Worm (Caenorhabditis elegans): ENCODE data around the gene lpr-6.

lpr-6 gene

ce11 chrX:11038221-11038620 lies 21.6 kb upstream of the lpr-6 start:
- TF ChIP-seq ceh-13 (GFP tag; optimal IDR thresholded peaks at IDR 0.05) = no peak
- no peak for TF ChIP-seq flt-1 (GFP tag; IDR thresholded peaks at IDR 0.05)
- no peak for TF ChIP-seq F13C5.2 (tag; optimal IDR thresholded peaks at IDR 0.05)
- TF ChIP-seq hmg-4 (GFP tag; optimal IDR thresholded peaks at IDR 0.05) = no peak
- no peak for TF ChIP-seq tbx-37 (GFP tag; conservative IDR thresholded peaks at IDR 0.05)
- TF ChIP-seq scrt-1 (GFP tag; IDR thresholded peaks at IDR 0.05) = no peak
- TF ChIP-seq tra-4 (tag; optimal IDR thresholded peaks at IDR 0.05) = no peak
- no peak for TF ChIP-seq pes-1 (GFP tag; IDR thresholded peaks at IDR 0.05)
- no peak for TF ChIP-seq sea-1 (GFP tag; conservative IDR thresholded peaks at IDR 0.05)
- no peak for TF ChIP-seq hnd-1 (tag; optimal IDR thresholded peaks at IDR 0.05)
- TF ChIP-seq aly-1 (tag; optimal IDR thresholded peaks at IDR 0.05) = no peak
- no peak for TF ChIP-seq ama-1 (optimal IDR thresholded peaks at IDR 0.05)
- TF ChIP-seq ceh-36 (tag; optimal IDR thresholded peaks at IDR 0.05) = no peak
- no peak for TF ChIP-seq ets-7 (tag; optimal IDR thresholded peaks at IDR 0.05)
- no peak for TF ChIP-seq B0310.2 (tag; optimal IDR thresholded peaks at IDR 0.05)
- no peak for TF ChIP-seq tbx-11 (GFP tag; IDR thresholded peaks at IDR 0.05)
- TF ChIP-seq hmbx-1 (tag; optimal IDR thresholded peaks at IDR 0.05) = no peak

DNA sequence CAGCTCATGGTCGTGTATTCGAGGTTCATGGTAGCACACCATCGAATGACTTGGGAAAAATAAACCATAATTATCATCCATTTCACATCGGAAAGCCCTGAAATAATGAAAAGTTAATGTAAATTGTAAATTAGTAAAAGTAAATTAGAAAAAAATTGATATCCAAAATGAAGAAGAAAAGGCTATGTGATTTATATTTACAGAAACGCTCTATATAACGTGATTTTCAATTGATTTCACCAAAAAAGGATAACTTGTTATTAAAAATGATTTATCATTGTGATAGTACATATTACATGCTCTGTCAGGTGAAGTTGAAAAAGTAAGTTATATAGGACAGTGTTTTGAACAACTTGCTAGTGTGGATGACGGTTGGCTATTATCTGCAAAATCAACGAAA lies 17.0 kb upstream of the lpr-6 start, which contains the start of gene C09F12.3:
Gene C09F12.3 (minus strand): TSS at position 101 of the 400 bp plus-strand sequence.
- TF ChIP-seq tbx-37 (GFP tag; conservative IDR thresholded peaks at IDR 0.05) (no peak), tra-4 (tag; optimal IDR thresholded peaks at IDR 0.05) (no peak), ets-7 (tag; optimal IDR thresholded peaks at IDR 0.05) (no peak), sea-1 (GFP tag; conservative IDR thresholded peaks at IDR 0.05) (no peak), hnd-1 (tag; optimal IDR thresholded peaks at IDR 0.05) (no peak), tbx-11 (GFP tag; IDR thresholded peaks at IDR 0.05) (no peak), pes-1 (GFP tag; IDR thresholded peaks at IDR 0.05) (no peak), flt-1 (GFP tag; IDR thresholded peaks at IDR 0.05) (no peak), F13C5.2 (tag; optimal IDR thresholded peaks at IDR 0.05) (no peak), aly-1 (tag; optimal IDR thresholded peaks at IDR 0.05) (no peak), ceh-36 (tag; optimal IDR thresholded peaks at IDR 0.05) (no peak), B0310.2 (tag; optimal IDR thresholded peaks at IDR 0.05) (no peak), scrt-1 (GFP tag; IDR thresholded peaks at IDR 0.05) (no peak), hmbx-1 (tag; optimal IDR thresholded peaks at IDR 0.05) (no peak), hmg-4 (GFP tag; optimal IDR thresholded peaks at IDR 0.05) (no peak), ceh-13 (GFP tag; optimal IDR thresholded peaks at IDR 0.05) (no peak)

ce11 chrX:11047183-11047582 lies 12.6 kb upstream of the lpr-6 start, which contains the start of gene clc-1:
clc-1 (plus strand) TSS chrX:11047446.
- TF ChIP-seq hmg-4 (GFP tag; optimal IDR thresholded peaks at IDR 0.05) (no peak), aly-1 (tag; optimal IDR thresholded peaks at IDR 0.05) (no peak), hmbx-1 (tag; optimal IDR thresholded peaks at IDR 0.05) (no peak), ama-1 (optimal IDR thresholded peaks at IDR 0.05) (no peak), ceh-36 (tag; optimal IDR thresholded peaks at IDR 0.05) (no peak), hnd-1 (tag; optimal IDR thresholded peaks at IDR 0.05) (no peak)

- TF ChIP-seq tbx-37 (GFP tag; conservative IDR thresholded peaks at IDR 0.05) (no peak), scrt-1 (GFP tag; IDR thresholded peaks at IDR 0.05) (no peak; the same call in 1 of the 2 replicates), tbx-11 (GFP tag; IDR thresholded peaks at IDR 0.05) (no peak), F13C5.2 (tag; optimal IDR thresholded peaks at IDR 0.05) (no peak), hmbx-1 (tag; optimal IDR thresholded peaks at IDR 0.05) (no peak), hnd-1 (tag; optimal IDR thresholded peaks at IDR 0.05) (no peak), sea-1 (GFP tag; conservative IDR thresholded peaks at IDR 0.05) (no peak), B0310.2 (tag; optimal IDR thresholded peaks at IDR 0.05) (no peak), ets-7 (tag; optimal IDR thresholded peaks at IDR 0.05) (no peak), tra-4 (tag; optimal IDR thresholded peaks at IDR 0.05) (no peak), ceh-13 (GFP tag; optimal IDR thresholded peaks at IDR 0.05) (no peak), pes-1 (GFP tag; IDR thresholded peaks at IDR 0.05) (no peak), aly-1 (tag; optimal IDR thresholded peaks at IDR 0.05) (no peak), ceh-36 (tag; optimal IDR thresholded peaks at IDR 0.05) (no peak)
These were observed 9.5 kb upstream of the lpr-6 start for ce11 chrX:11050335-11050734.

ce11 chrX:11053615-11054014 lies 6.2 kb upstream of the lpr-6 start, which contains the start of gene C09F12.2:
C09F12.2 (plus strand) TSS chrX:11053915.
- TF ChIP-seq sea-1 (GFP tag; conservative IDR thresholded peaks at IDR 0.05) = no peak
- no peak for TF ChIP-seq hmg-4 (GFP tag; optimal IDR thresholded peaks at IDR 0.05)
- TF ChIP-seq hnd-1 (tag; optimal IDR thresholded peaks at IDR 0.05) = no peak
- TF ChIP-seq flt-1 (GFP tag; IDR thresholded peaks at IDR 0.05) = no peak
- no peak for TF ChIP-seq aly-1 (tag; optimal IDR thresholded peaks at IDR 0.05)
- TF ChIP-seq ama-1 (optimal IDR thresholded peaks at IDR 0.05) = no peak
- no peak for TF ChIP-seq ets-7 (tag; optimal IDR thresholded peaks at IDR 0.05)
- no peak for TF ChIP-seq ceh-36 (tag; optimal IDR thresholded peaks at IDR 0.05)
- TF ChIP-seq F13C5.2 (tag; optimal IDR thresholded peaks at IDR 0.05) = no peak
- no peak for TF ChIP-seq ceh-13 (GFP tag; optimal IDR thresholded peaks at IDR 0.05)

DNA sequence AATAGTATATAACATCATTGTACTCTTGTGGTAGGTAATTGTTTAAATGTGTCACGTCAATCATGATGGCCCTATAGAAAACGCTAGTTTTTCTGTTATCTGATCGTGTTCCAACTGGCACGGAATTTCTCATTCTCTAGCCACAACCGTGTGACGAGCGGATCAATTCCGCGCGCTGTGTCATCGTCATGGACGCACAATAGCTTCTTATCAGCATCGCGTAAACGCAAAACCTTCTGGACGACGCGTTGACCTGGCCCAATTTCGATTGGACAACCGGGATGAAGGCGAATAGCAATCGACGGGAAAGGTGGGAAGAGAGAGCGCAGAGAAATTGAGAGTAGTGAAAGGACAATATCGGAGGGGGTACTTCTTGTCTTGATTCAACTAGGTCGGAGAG lies 2.8 kb upstream of the lpr-6 start, which contains the start of gene lpr-3:
Gene lpr-3 (plus strand): TSS at position 374 of the 400 bp plus-strand sequence.
- TF ChIP-seq pes-1 (GFP tag; IDR thresholded peaks at IDR 0.05) (no peak), ama-1 (optimal IDR thresholded peaks at IDR 0.05) (no peak), B0310.2 (tag; optimal IDR thresholded peaks at IDR 0.05) (no peak), hmg-4 (GFP tag; optimal IDR thresholded peaks at IDR 0.05) (peak; percentile 34), tbx-37 (GFP tag; conservative IDR thresholded peaks at IDR 0.05) (no peak), sea-1 (GFP tag; conservative IDR thresholded peaks at IDR 0.05) (0 out of 2 replicates have a peak, but pooled peaks have one; percentile 21), hnd-1 (tag; optimal IDR thresholded peaks at IDR 0.05) (no peak)

ce11 chrX:11060940-11061339 lies 1.1 kb downstream of the lpr-6 start:
- no peak for TF ChIP-seq ama-1 (optimal IDR thresholded peaks at IDR 0.05)

- TF ChIP-seq tbx-11 (GFP tag; IDR thresholded peaks at IDR 0.05) = no peak
- no peak for TF ChIP-seq flt-1 (GFP tag; IDR thresholded peaks at IDR 0.05)
- TF ChIP-seq B0310.2 (tag; optimal IDR thresholded peaks at IDR 0.05) = no peak
- TF ChIP-seq F13C5.2 (tag; optimal IDR thresholded peaks at IDR 0.05) = no peak
- no peak for TF ChIP-seq ceh-36 (tag; optimal IDR thresholded peaks at IDR 0.05)
- no peak for TF ChIP-seq sea-1 (GFP tag; conservative IDR thresholded peaks at IDR 0.05)
These were observed 2.1 kb downstream of the lpr-6 start, which contains the start of gene lpr-5 for ce11 chrX:11061904-11062303. lpr-5 (plus strand) TSS chrX:11062123.
